Fruit fly (Drosophila melanogaster): ENCODE data around the gene CG42586.

Gene CG42586

dm6 chr2L:14762465-14762864 is 20.8 kb upstream of the CG42586 start, which contains the start of gene CSN1a:
Gene CSN1a, plus strand, starts transcription at chr2L:14762765.
- TF ChIP-seq pb (GFP tag; optimal IDR thresholded peaks at IDR 0.05), result no peak
- TF ChIP-seq salm (tag; optimal IDR thresholded peaks at IDR 0.05), result no peak
- no peak for TF ChIP-seq zfh2 (GFP tag; optimal IDR thresholded peaks at IDR 0.05)
- TF ChIP-seq CG17361 (GFP tag; IDR thresholded peaks at IDR 0.05), result no peak
- TF ChIP-seq CG6175 (GFP tag; IDR thresholded peaks at IDR 0.05), result no peak
- no peak for TF ChIP-seq unpg (GFP tag; optimal IDR thresholded peaks at IDR 0.05)
- TF ChIP-seq CG32767 (GFP tag; IDR thresholded peaks at IDR 0.05), result no peak
- no peak for TF ChIP-seq Hr78 (GFP tag; optimal IDR thresholded peaks at IDR 0.05)
- TF ChIP-seq bcd (GFP tag; optimal IDR thresholded peaks at IDR 0.05), result no peak
- no peak for TF ChIP-seq Six4 (GFP tag; optimal IDR thresholded peaks at IDR 0.05)

- TF ChIP-seq CG9797 (GFP tag; optimal IDR thresholded peaks at IDR 0.05) (no peak), TFAM (GFP tag; optimal IDR thresholded peaks at IDR 0.05) (no peak), CG3847 (GFP tag; IDR thresholded peaks at IDR 0.05) (no peak), Elba2 (GFP tag; optimal IDR thresholded peaks at IDR 0.05) (no peak), Bteb2 (GFP tag; optimal IDR thresholded peaks at IDR 0.05) (no peak), CG9932 (GFP tag; IDR thresholded peaks at IDR 0.05) (no peak), CG13296 (GFP tag; optimal IDR thresholded peaks at IDR 0.05) (no peak), CG4282 (GFP tag; optimal IDR thresholded peaks at IDR 0.05) (no peak), sens-2 (GFP tag; IDR thresholded peaks at IDR 0.05) (no peak), CG13287 (GFP tag; IDR thresholded peaks at IDR 0.05; ENCODE audit: partially characterized antibody) (no peak), CG7987 (GFP tag; optimal IDR thresholded peaks at IDR 0.05) (no peak), Antp (GFP tag; optimal IDR thresholded peaks at IDR 0.05) (no peak), CG4328 (GFP tag; optimal IDR thresholded peaks at IDR 0.05) (no peak), hb (GFP tag; IDR thresholded peaks at IDR 0.05; ENCODE audit: partially characterized antibody) (no peak), gcm2 (GFP tag; optimal IDR thresholded peaks at IDR 0.05) (no peak), unpg (GFP tag; optimal IDR thresholded peaks at IDR 0.05) (no peak), CG6254 (GFP tag; optimal IDR thresholded peaks at IDR 0.05) (no peak)
Measured at dm6 chr2L:14760467-14760866, 18.8 kb upstream of the CG42586 start, which contains the start of gene CG4691. Gene CG4691, plus strand, starts transcription at chr2L:14760767.

- no peak for TF ChIP-seq CG10274 (GFP tag; optimal IDR thresholded peaks at IDR 0.05)
- no peak for TF ChIP-seq scrt (GFP tag; optimal IDR thresholded peaks at IDR 0.05)
- TF ChIP-seq CG7372 (GFP tag; IDR thresholded peaks at IDR 0.05), result no peak
- no peak for TF ChIP-seq CTCF (GFP tag; optimal IDR thresholded peaks at IDR 0.05)
- no peak for TF ChIP-seq sqz (GFP tag; optimal IDR thresholded peaks at IDR 0.05)
- no peak for TF ChIP-seq ap (GFP tag; IDR thresholded peaks at IDR 0.05)
- TF ChIP-seq az2 (GFP tag; optimal IDR thresholded peaks at IDR 0.05), result no peak
- no peak for TF ChIP-seq Scr (GFP tag; IDR thresholded peaks at IDR 0.05; ENCODE audit: partially characterized antibody)
- TF ChIP-seq slbo (GFP tag; IDR thresholded peaks at IDR 0.05), result no peak
- no peak for TF ChIP-seq Aef1 (GFP tag; IDR thresholded peaks at IDR 0.05)
- no peak for TF ChIP-seq CG6175 (GFP tag; IDR thresholded peaks at IDR 0.05)
- TF ChIP-seq CG12104 (GFP tag; optimal IDR thresholded peaks at IDR 0.05), result no peak
- TF ChIP-seq CG33557 (GFP tag; optimal IDR thresholded peaks at IDR 0.05), result no peak
- TF ChIP-seq ewg (GFP tag; optimal IDR thresholded peaks at IDR 0.05), result no peak
- TF ChIP-seq CG7786 (GFP tag; optimal IDR thresholded peaks at IDR 0.05), result no peak
- no peak for TF ChIP-seq toy (GFP tag; IDR thresholded peaks at IDR 0.05)
- no peak for TF ChIP-seq mam (GFP tag; optimal IDR thresholded peaks at IDR 0.05)
Measured at dm6 chr2L:14746068-14746467, 4.4 kb upstream of the CG42586 start.

All from whole organism, embryonic.